Fruit fly (Drosophila melanogaster): Measurements from ENCODE around the gene ERp44.
A peak's percentile ranks its signal among the peaks of the same experiment; 100 is the strongest.

Gene ERp44

dm6 chrX:16331562-16332233 is 34.2 kb upstream of the ERp44 start (continued):
- TF ChIP-seq CG4617 (GFP tag; optimal IDR thresholded peaks at IDR 0.05; ENCODE audit: borderline replicate concordance): peak; percentile 14
- no peak for TF ChIP-seq HLHmδ (GFP tag; optimal IDR thresholded peaks at IDR 0.05)
- no peak for TF ChIP-seq ab (GFP tag; optimal IDR thresholded peaks at IDR 0.05)
- no peak for TF ChIP-seq CG7372 (GFP tag; IDR thresholded peaks at IDR 0.05)
- TF ChIP-seq Camta (GFP tag; optimal IDR thresholded peaks at IDR 0.05): no peak
- no peak for TF ChIP-seq CG3065 (GFP tag; optimal IDR thresholded peaks at IDR 0.05)
- TF ChIP-seq CG8388 (GFP tag; optimal IDR thresholded peaks at IDR 0.05): no peak
- TF ChIP-seq Rx (GFP tag; IDR thresholded peaks at IDR 0.05): no peak
- peak; percentile 15 for TF ChIP-seq stwl (tag; optimal IDR thresholded peaks at IDR 0.05)
- TF ChIP-seq Xbp1 (GFP tag; optimal IDR thresholded peaks at IDR 0.05): no peak
- 0 out of 3 replicates have a peak, but pooled peaks have one; percentile 36 for TF ChIP-seq CG34422 (GFP tag; IDR thresholded peaks at IDR 0.05)
- TF ChIP-seq ro (GFP tag; IDR thresholded peaks at IDR 0.05): no peak
- TF ChIP-seq E2f2 (GFP tag; IDR thresholded peaks at IDR 0.05): peak; percentile 34
- no peak for TF ChIP-seq corto (GFP tag; optimal IDR thresholded peaks at IDR 0.05)
- peak; percentile 89 for TF ChIP-seq Bgb (GFP tag; IDR thresholded peaks at IDR 0.05; ENCODE audit: partially characterized antibody)
- no peak for TF ChIP-seq nom (GFP tag; optimal IDR thresholded peaks at IDR 0.05)
- TF ChIP-seq NfI (GFP tag; optimal IDR thresholded peaks at IDR 0.05): no peak
- no peak for TF ChIP-seq CG2120 (GFP tag; optimal IDR thresholded peaks at IDR 0.05)
- TF ChIP-seq CG32532 (GFP tag; IDR thresholded peaks at IDR 0.05): no peak
- no peak for TF ChIP-seq CG2202 (tag; optimal IDR thresholded peaks at IDR 0.05)
- TF ChIP-seq CG17612 (GFP tag; IDR thresholded peaks at IDR 0.05): no peak
- no peak for TF ChIP-seq odd (GFP tag; optimal IDR thresholded peaks at IDR 0.05)
- no peak for TF ChIP-seq fd102C (GFP tag; optimal IDR thresholded peaks at IDR 0.05)
- TF ChIP-seq slp2 (GFP tag; optimal IDR thresholded peaks at IDR 0.05): no peak
- no peak for TF ChIP-seq jing (GFP tag; optimal IDR thresholded peaks at IDR 0.05)
- TF ChIP-seq hkb (optimal IDR thresholded peaks at IDR 0.05): no peak
- TF ChIP-seq hkb (GFP tag; IDR thresholded peaks at IDR 0.05): no peak
- TF ChIP-seq scrt (GFP tag; optimal IDR thresholded peaks at IDR 0.05): no peak
- TF ChIP-seq emc (GFP tag; optimal IDR thresholded peaks at IDR 0.05): no peak
- no peak for TF ChIP-seq sqz (GFP tag; optimal IDR thresholded peaks at IDR 0.05)
- TF ChIP-seq CG6689 (GFP tag; IDR thresholded peaks at IDR 0.05): no peak
- TF ChIP-seq ash1 (GFP tag; optimal IDR thresholded peaks at IDR 0.05): no peak
- no peak for TF ChIP-seq CG12071 (GFP tag; optimal IDR thresholded peaks at IDR 0.05)
- no peak for TF ChIP-seq unpg (GFP tag; optimal IDR thresholded peaks at IDR 0.05)
- no peak for TF ChIP-seq Hmr (GFP tag; optimal IDR thresholded peaks at IDR 0.05)
- no peak for TF ChIP-seq Lpt (GFP tag; optimal IDR thresholded peaks at IDR 0.05)
- TF ChIP-seq CkIIα-i1 (GFP tag; IDR thresholded peaks at IDR 0.05): no peak
- TF ChIP-seq mld (GFP tag; IDR thresholded peaks at IDR 0.05; ENCODE audit: partially characterized antibody): peak; percentile 60; the same call in 1 of the 3 replicates
- TF ChIP-seq CG17359 (tag; optimal IDR thresholded peaks at IDR 0.05): no peak
- no peak for TF ChIP-seq CG4820 (GFP tag; optimal IDR thresholded peaks at IDR 0.05)
- peak; percentile 84 for TF ChIP-seq CG13287 (GFP tag; IDR thresholded peaks at IDR 0.05; ENCODE audit: partially characterized antibody)
- TF ChIP-seq H2.0 (GFP tag; IDR thresholded peaks at IDR 0.05): no peak
- no peak for TF ChIP-seq Awh (GFP tag; IDR thresholded peaks at IDR 0.05)
- TF ChIP-seq danr (GFP tag; IDR thresholded peaks at IDR 0.05): no peak
- TF ChIP-seq CG16815 (GFP tag; optimal IDR thresholded peaks at IDR 0.05): no peak
- peak; percentile 14 for TF ChIP-seq kni (GFP tag; optimal IDR thresholded peaks at IDR 0.05)
- TF ChIP-seq CG6272 (GFP tag; IDR thresholded peaks at IDR 0.05): no peak
- no peak for TF ChIP-seq Hr51 (GFP tag; optimal IDR thresholded peaks at IDR 0.05)
- peak; percentile 89 for TF ChIP-seq knrl (GFP tag; IDR thresholded peaks at IDR 0.05; ENCODE audit: partially characterized antibody)
- TF ChIP-seq al (GFP tag; IDR thresholded peaks at IDR 0.05): no peak

Measured in whole organism, embryonic.